Fruit fly (Drosophila melanogaster): Measurements from ENCODE around the gene PDCD-5.

Gene PDCD-5

DNA sequence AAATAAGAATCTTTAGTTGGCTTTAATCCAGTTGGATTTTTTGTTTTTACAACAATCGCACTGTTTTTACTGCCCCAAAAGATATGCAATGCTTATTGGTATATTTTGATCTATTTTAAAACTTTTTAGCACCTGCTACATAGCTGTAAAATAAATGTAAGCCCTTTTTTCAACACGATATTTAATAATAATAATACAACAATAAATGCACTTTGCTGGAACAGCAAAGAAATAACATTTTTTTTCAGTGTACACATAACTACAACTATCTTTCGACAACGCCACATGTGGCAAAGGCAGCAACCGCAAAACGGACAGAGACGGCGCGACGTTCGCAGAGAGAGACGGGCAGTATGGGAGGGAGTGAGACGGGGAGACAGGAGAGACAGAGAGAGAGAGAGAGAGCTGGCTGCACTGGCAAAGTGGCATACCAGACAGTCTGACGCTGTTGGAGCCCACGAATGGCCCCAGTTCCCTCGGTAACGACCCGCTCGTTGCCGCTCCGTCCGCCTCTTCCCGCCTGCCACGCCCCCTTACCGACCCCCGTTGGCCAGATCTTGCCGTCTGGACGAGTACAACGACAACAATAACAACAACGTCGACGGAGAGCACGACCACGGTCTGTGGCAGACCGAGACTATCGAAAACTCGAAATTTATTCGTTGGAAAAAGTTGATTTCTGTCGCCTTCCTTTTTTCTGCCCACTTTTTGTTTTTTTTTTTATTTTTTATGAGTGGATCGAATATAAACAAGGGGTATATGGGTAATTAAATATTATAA, 20.5 kb downstream of the PDCD-5 start:
- TF ChIP-seq CG10348 (GFP tag; IDR thresholded peaks at IDR 0.05), result peak; percentile 21; the same call in 1 of the 2 replicates
- TF ChIP-seq EcR (GFP tag; optimal IDR thresholded peaks at IDR 0.05), result peak; percentile 88
- TF ChIP-seq CG15710 (tag; optimal IDR thresholded peaks at IDR 0.05), result peak; percentile 82
- peak; percentile 38 for TF ChIP-seq CG17806 (tag; optimal IDR thresholded peaks at IDR 0.05)
- TF ChIP-seq CG9948 (tag; optimal IDR thresholded peaks at IDR 0.05), result peak; percentile 84
- no peak for TF ChIP-seq gl (tag; optimal IDR thresholded peaks at IDR 0.05)
- TF ChIP-seq CG4496 (GFP tag; IDR thresholded peaks at IDR 0.05), result peak; percentile 60
- peak; percentile 68 for TF ChIP-seq D1 (tag; optimal IDR thresholded peaks at IDR 0.05)
- TF ChIP-seq fd96Ca (GFP tag; IDR thresholded peaks at IDR 0.05), result peak; percentile 77; the same call in 2 of the 3 replicates
- TF ChIP-seq Pif1A (GFP tag; optimal IDR thresholded peaks at IDR 0.05), result peak; percentile 77
- TF ChIP-seq CG12605 (GFP tag; IDR thresholded peaks at IDR 0.05), result peak; percentile 31
- peak; percentile 71 for TF ChIP-seq CG34367 (tag; optimal IDR thresholded peaks at IDR 0.05)
- TF ChIP-seq CG8301 (tag; optimal IDR thresholded peaks at IDR 0.05), result peak; percentile 81
- peak; percentile 89 for TF ChIP-seq CG8159 (tag; optimal IDR thresholded peaks at IDR 0.05)
- TF ChIP-seq Ets98B (GFP tag; IDR thresholded peaks at IDR 0.05), result peak; percentile 69
- TF ChIP-seq Pif1B (GFP tag; optimal IDR thresholded peaks at IDR 0.05), result peak; percentile 21
- TF ChIP-seq CG13204 (GFP tag; optimal IDR thresholded peaks at IDR 0.05), result peak; percentile 97
- TF ChIP-seq Snoo (tag; optimal IDR thresholded peaks at IDR 0.05), result peak; percentile 90
- peak; percentile 64 for TF ChIP-seq CG32121 (GFP tag; IDR thresholded peaks at IDR 0.05)
- TF ChIP-seq rn (GFP tag; IDR thresholded peaks at IDR 0.05), result peak; percentile 47; the same call in 1 of the 2 replicates
- TF ChIP-seq CG14655 (GFP tag; optimal IDR thresholded peaks at IDR 0.05), result peak; percentile 92

dm6 chr3L:16209641-16210040, 22.2 kb downstream of the PDCD-5 start:
- peak; percentile 71 for TF ChIP-seq EcR (GFP tag; optimal IDR thresholded peaks at IDR 0.05)
- TF ChIP-seq Pif1B (GFP tag; optimal IDR thresholded peaks at IDR 0.05), result no peak
- TF ChIP-seq CG13204 (GFP tag; optimal IDR thresholded peaks at IDR 0.05), result peak; percentile 64
- peak; percentile 20 for TF ChIP-seq CG8159 (tag; optimal IDR thresholded peaks at IDR 0.05)
- no peak for TF ChIP-seq D1 (tag; optimal IDR thresholded peaks at IDR 0.05)
- no peak for TF ChIP-seq rn (GFP tag; IDR thresholded peaks at IDR 0.05)
- peak; percentile 32 for TF ChIP-seq Snoo (tag; optimal IDR thresholded peaks at IDR 0.05)

DNA sequence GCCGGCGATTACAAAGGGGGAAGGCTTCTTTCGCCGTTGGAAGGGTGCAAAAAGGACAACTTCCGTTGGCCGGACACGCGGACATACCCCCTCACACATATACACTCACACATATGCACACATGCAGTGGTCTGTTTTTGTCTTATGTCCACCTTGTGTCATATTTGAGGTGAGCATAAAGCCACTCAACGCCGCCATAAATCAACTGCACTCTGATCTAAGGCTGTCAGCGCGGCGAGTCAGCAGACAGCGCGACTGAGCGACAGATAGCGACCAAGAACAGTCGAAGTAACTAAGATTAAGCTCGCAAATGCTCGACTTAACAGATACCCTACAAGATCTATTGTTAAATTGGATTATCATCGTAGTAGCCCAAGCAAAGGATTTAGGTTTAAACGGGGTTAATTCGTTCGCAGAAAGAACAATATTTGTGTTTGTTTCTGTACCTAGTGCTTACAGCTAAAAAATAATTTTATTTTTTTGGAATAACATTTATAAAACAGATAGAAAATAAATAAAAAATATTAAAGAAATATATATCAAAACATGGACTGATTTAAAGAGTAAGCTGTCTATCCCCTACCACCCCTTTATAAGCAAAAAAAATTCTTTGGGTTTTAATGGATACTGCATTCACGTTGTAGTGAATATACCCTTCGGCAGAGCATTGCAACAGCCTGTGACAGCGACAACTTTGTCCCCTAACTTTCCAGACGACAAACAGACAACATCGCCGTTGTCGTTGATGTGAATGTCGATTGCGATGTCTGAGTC, 22.8 kb downstream of the PDCD-5 start:
- TF ChIP-seq CG34367 (tag; optimal IDR thresholded peaks at IDR 0.05), result no peak
- no peak for TF ChIP-seq CG10348 (GFP tag; IDR thresholded peaks at IDR 0.05)
- peak; percentile 43 for TF ChIP-seq CG14655 (GFP tag; optimal IDR thresholded peaks at IDR 0.05)
- no peak for TF ChIP-seq CG13204 (GFP tag; optimal IDR thresholded peaks at IDR 0.05)
- TF ChIP-seq CG8301 (tag; optimal IDR thresholded peaks at IDR 0.05), result no peak
- no peak for TF ChIP-seq Ets98B (GFP tag; IDR thresholded peaks at IDR 0.05)
- TF ChIP-seq CG15710 (tag; optimal IDR thresholded peaks at IDR 0.05), result peak; percentile 23
- no peak for TF ChIP-seq gl (tag; optimal IDR thresholded peaks at IDR 0.05)
- no peak for TF ChIP-seq Snoo (tag; optimal IDR thresholded peaks at IDR 0.05)
- TF ChIP-seq CG17806 (tag; optimal IDR thresholded peaks at IDR 0.05), result no peak
- TF ChIP-seq D1 (tag; optimal IDR thresholded peaks at IDR 0.05), result no peak
- TF ChIP-seq Pif1A (GFP tag; optimal IDR thresholded peaks at IDR 0.05), result no peak
- peak; percentile 52 for TF ChIP-seq CG8159 (tag; optimal IDR thresholded peaks at IDR 0.05)
- TF ChIP-seq fd96Ca (GFP tag; IDR thresholded peaks at IDR 0.05), result no peak
- TF ChIP-seq CG12605 (GFP tag; IDR thresholded peaks at IDR 0.05), result no peak
- no peak; the same call in 1 of the 2 replicates for TF ChIP-seq CG32121 (GFP tag; IDR thresholded peaks at IDR 0.05)
- TF ChIP-seq EcR (GFP tag; optimal IDR thresholded peaks at IDR 0.05), result no peak
- TF ChIP-seq CG9948 (tag; optimal IDR thresholded peaks at IDR 0.05), result no peak
- TF ChIP-seq rn (GFP tag; IDR thresholded peaks at IDR 0.05), result no peak
- TF ChIP-seq Pif1B (GFP tag; optimal IDR thresholded peaks at IDR 0.05), result no peak
- TF ChIP-seq CG4496 (GFP tag; IDR thresholded peaks at IDR 0.05), result 0 out of 3 replicates have a peak, but pooled peaks have one; percentile 24

dm6 chr3L:16208053-16208838, 23.6 kb downstream of the PDCD-5 start:
- TF ChIP-seq EcR (GFP tag; optimal IDR thresholded peaks at IDR 0.05) (no peak), rn (GFP tag; IDR thresholded peaks at IDR 0.05) (no peak), CG9948 (tag; optimal IDR thresholded peaks at IDR 0.05) (peak; percentile 35), D1 (tag; optimal IDR thresholded peaks at IDR 0.05) (no peak), CG4496 (GFP tag; IDR thresholded peaks at IDR 0.05) (0 out of 3 replicates have a peak, but pooled peaks have one; percentile 37), CG8159 (tag; optimal IDR thresholded peaks at IDR 0.05) (peak; percentile 80), CG13204 (GFP tag; optimal IDR thresholded peaks at IDR 0.05) (peak; percentile 62), CG10348 (GFP tag; IDR thresholded peaks at IDR 0.05) (no peak), CG34367 (tag; optimal IDR thresholded peaks at IDR 0.05) (peak; percentile 35), CG14655 (GFP tag; optimal IDR thresholded peaks at IDR 0.05) (no peak), CG17806 (tag; optimal IDR thresholded peaks at IDR 0.05) (peak; percentile 24), Ets98B (GFP tag; IDR thresholded peaks at IDR 0.05) (no peak), Snoo (tag; optimal IDR thresholded peaks at IDR 0.05) (no peak), Pif1B (GFP tag; optimal IDR thresholded peaks at IDR 0.05) (no peak), gl (tag; optimal IDR thresholded peaks at IDR 0.05) (no peak), CG12605 (GFP tag; IDR thresholded peaks at IDR 0.05) (no peak), CG15710 (tag; optimal IDR thresholded peaks at IDR 0.05) (peak; percentile 59), CG32121 (GFP tag; IDR thresholded peaks at IDR 0.05) (no peak), fd96Ca (GFP tag; IDR thresholded peaks at IDR 0.05) (no peak), CG8301 (tag; optimal IDR thresholded peaks at IDR 0.05) (no peak), Pif1A (GFP tag; optimal IDR thresholded peaks at IDR 0.05) (no peak)

All from whole organism, pupa.